Fruit fly (Drosophila melanogaster) Kc167 (cell line): ENCODE results near the gene CG4951.
"Not testable (repeated sequence)": the region's sequence is repeated elsewhere in the genome, so short reads cannot be mapped to it uniquely, and the experiment has no call there.

Experiments used
- Myc ChIP-seq: fragments of >200 bp; optimal IDR thresholded peaks from 2 replicates; lab custom pipeline; 2017; ENCODE audit warnings: missing external identifiers
- Sin3A ChIP-seq: fragments of >200 bp; optimal IDR thresholded peaks from 2 replicates; lab custom pipeline; 2018; ENCODE audit warnings: missing external identifiers
- h ChIP-seq: fragments of >200 bp; optimal IDR thresholded peaks from 3 replicates; lab custom pipeline; 2018; ENCODE audit warnings: missing external identifiers
- insv ChIP-seq: fragments of >200 bp; optimal IDR thresholded peaks from 3 replicates; lab custom pipeline; 2018; ENCODE audit warnings: missing external identifiers
- psq ChIP-seq: fragments of >200 bp; optimal IDR thresholded peaks from 2 replicates; lab custom pipeline; 2017; ENCODE audit warnings: missing external identifiers
- ttk ChIP-seq: sonication (Bioruptor generic); optimal IDR thresholded peaks from 2 replicates; lab custom pipeline; 2017; ENCODE audit warnings: missing external identifiers

CG4951 gene

DNA sequence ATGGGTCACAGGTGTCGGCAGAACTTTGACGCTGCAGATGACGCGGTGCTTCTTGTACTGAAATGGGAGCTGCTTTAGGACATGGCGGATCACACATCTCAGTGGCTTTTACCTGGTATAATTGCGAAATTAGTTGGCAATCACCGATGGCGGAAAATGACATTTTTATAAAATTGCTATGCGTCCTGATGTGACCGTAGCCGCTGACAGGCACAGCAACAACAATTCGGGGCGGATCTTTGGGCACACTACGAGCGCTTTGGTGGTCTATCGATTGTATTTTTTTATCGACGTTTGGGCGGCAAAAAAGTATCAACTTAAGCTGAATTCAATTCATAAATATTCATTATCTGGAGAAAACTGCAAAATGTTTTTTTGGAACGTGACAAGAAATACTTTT, at the start of gene CG4951:
CG4951 (minus strand) TSS at position 223 of the 400 bp plus-strand sequence.
- TF ChIP-seq Sin3A (lab: Kevin White, UChicago) (no peak), Myc (lab: Kevin White, UChicago) (no peak), ttk (lab: Kevin White, UChicago) (no peak), psq (lab: Kevin White, UChicago) (no peak), h (lab: Kevin White, UChicago) (no peak), insv (no peak)

DNA sequence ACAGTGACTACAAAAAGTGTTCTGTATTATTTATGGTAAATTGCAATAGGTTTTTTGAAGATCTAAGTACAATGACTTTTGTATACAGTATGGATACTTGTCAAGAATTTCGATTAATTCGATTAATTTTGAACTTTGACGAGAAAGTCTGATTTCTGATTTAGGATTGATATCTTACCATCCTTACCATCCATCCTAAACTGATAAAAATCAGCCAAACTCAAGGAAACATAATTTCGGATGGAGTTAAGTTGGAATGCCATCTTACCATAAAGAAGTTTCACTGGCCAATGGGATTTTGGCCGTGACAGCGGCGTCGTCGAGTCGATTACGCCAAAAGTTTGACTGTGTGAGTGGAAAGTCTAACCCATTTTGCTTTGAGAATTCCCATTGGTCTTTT, 36.7 kb upstream of the CG4951 start, which contains the start of gene CG4815:
CG4815 (minus strand) TSS at position 101 of the 400 bp plus-strand sequence.
- TF ChIP-seq Sin3A (lab: Kevin White, UChicago) (no peak), ttk (lab: Kevin White, UChicago) (no peak), insv (no peak), Myc (lab: Kevin White, UChicago) (no peak), h (lab: Kevin White, UChicago) (no peak), psq (lab: Kevin White, UChicago) (no peak)

DNA sequence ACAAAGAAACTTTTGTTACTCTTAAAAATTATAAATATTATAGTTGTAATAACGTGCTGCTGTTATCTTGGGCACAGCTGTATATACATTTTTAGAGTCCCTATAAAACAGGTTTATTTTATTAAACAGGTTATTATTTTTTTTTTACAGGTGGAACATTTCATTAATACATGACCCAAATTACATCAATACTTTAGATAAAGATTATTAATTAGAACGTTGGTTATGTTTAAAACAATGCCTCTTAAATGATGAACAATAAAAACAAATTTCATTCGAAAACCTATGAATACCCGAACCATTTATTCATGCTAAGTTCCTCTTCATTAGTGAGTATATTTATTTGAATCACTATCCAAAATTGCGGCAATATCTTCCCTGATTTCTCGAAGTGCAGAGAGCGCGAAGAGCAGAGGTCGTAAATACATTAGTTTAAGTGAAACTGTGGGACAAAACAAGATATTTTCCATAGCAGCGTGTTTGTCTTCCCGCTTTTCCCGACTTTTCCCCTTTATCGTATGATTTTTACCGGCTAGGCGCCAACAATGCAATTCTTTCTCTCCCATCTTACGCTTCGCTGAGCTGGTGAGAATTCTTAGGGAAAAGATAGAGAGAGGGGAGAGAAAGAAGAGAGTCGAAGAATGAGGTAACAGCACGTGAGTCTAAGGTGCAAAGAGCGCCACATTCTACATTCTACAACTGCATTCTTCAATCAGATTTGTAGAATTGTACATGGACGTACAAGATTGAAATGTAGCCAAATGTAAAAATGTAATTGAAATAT, 34.9 kb upstream of the CG4951 start:
- TF ChIP-seq Sin3A (lab: Kevin White, UChicago) (no peak), insv (no peak), Myc (lab: Kevin White, UChicago) (no peak), h (lab: Kevin White, UChicago) (no peak), psq (lab: Kevin White, UChicago) (no peak), ttk (lab: Kevin White, UChicago) (no peak)

- TF ChIP-seq h (lab: Kevin White, UChicago) (no peak), Sin3A (lab: Kevin White, UChicago) (no peak), ttk (lab: Kevin White, UChicago) (no peak)
Measured at dm6 chr3R:27988189-27988588, 34.3 kb upstream of the CG4951 start, which contains the start of gene betaTub97EF. Gene betaTub97EF, minus strand, starts transcription at chr3R:27988384.

DNA sequence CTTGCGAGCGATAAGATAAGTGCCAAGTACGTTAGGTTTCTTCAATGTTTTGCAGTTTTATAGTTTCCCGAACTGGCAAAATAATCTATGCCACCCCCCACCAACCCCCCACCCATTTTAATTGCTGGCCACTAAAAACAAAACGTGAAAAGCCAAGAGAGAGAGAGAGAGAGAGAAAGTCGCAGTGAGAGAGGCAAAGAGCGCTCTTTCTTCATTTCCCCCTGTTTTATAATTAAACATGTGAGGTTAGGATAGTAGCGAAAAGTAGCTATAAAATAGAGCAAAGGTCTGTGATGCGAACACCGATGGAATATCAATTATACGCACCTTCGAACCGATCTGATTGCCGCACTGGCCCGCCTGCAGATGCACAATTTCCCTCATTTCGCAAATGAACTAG, 33.9 kb upstream of the CG4951 start:
- TF ChIP-seq Myc (lab: Kevin White, UChicago): no peak
- no peak for TF ChIP-seq h (lab: Kevin White, UChicago)
- no peak for TF ChIP-seq Sin3A (lab: Kevin White, UChicago)
- no peak for TF ChIP-seq ttk (lab: Kevin White, UChicago)

DNA sequence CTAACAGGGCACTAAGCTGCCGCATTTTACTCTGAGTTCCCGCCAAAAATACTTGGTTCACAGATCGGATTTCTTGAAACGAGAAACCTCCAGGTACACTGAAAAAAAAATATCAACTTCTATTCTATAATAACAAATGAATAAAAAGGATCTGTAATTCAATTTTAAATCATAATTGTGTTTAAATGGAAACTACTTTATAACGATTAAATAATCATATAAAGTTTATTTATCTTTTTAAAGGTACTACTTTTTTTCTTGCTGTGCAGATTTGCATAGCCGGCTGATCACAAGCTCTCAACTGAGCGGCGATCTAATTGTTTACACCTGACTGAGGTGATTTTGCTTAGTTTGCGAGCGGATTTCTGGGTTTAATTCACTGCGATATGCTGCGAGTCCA, 33.4 kb upstream of the CG4951 start:
- TF ChIP-seq psq (lab: Kevin White, UChicago) (no peak), Sin3A (lab: Kevin White, UChicago) (no peak), ttk (lab: Kevin White, UChicago) (no peak), h (lab: Kevin White, UChicago) (no peak), insv (no peak), Myc (lab: Kevin White, UChicago) (no peak)

DNA sequence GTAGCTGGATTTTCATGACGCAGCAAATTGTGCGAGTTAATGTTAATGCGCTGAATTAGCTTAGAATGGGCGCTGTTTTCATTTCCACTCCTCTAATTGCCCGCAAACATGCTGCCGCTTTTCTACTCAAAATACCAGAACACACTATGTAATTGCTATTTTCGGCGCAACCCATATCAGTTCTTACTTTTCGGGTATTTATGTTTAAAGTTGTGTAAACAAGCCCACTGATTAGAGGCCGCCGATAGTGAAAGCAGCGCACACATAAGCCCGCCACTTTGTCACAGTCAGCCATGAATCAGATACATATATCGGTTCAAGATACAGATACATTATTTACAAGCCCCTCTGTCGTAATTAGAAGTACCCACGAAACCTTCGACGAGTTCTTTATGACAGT, 32.9 kb upstream of the CG4951 start:
- TF ChIP-seq insv: no peak
- no peak for TF ChIP-seq psq (lab: Kevin White, UChicago)
- no peak for TF ChIP-seq Myc (lab: Kevin White, UChicago)
- no peak for TF ChIP-seq ttk (lab: Kevin White, UChicago)
- TF ChIP-seq h (lab: Kevin White, UChicago): no peak
- TF ChIP-seq Sin3A (lab: Kevin White, UChicago): no peak

dm6 chr3R:27963119-27963518, 9.2 kb upstream of the CG4951 start, which contains the start of the genes CG31131 and CG4849:
Gene CG31131, minus strand, starts transcription at chr3R:27963219.
Gene CG4849, plus strand, starts transcription at chr3R:27963415.
- not testable (repeated sequence) for TF ChIP-seq Sin3A, Myc, h (lab: Kevin White, UChicago)

DNA sequence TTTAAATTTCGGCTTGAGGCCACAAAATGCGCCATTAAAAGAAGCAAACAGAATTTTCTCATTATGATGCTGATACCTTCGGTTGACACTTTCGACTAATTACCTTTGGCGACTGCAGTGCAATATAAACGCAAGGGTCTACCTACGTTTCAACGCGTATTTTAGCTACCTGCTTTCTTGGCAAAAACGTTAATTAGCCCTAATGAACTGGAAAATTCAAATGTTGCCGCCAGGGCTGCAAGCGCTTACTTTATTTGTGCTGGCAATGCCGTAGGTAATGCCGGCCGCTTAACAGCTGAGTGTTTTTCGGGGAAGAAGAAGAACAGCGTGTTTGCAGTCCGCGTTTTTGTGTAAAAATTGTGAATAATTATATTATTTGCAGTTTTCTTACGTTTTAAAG, 6.6 kb upstream of the CG4951 start, which contains the start of gene CG31253:
CG31253 (minus strand) TSS at position 101 of the 400 bp plus-strand sequence.
- not testable (repeated sequence) for TF ChIP-seq Sin3A, h, psq (lab: Kevin White, UChicago)

DNA sequence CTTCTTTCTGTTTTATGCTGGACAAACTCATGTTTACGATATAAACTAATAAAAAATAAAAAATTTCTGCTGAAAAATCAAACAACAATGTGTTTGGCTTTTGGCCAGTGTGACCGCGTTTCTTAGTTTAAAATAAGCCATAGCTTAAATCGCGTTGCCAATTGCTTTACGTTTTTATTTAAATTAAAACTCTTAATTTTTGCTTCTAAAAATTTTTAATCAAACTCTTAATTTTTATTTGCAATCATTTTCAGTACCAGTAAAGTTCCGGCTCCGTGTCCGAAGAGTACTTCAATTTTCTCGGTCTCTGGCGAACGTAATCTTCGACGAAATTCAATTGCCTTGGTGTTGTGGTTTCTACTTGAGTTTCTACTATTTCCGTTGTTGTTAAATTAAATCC, 5.2 kb upstream of the CG4951 start, which contains the start of the genes CG42487 and CG4884:
CG42487 (minus strand) TSS at position 101 of the 400 bp plus-strand sequence.
CG4884 (minus strand) TSS at position 101 of the 400 bp plus-strand sequence.
- TF ChIP-seq ttk (lab: Kevin White, UChicago); Sin3A (lab: Kevin White, UChicago); insv: not testable (repeated sequence)

- TF ChIP-seq h (lab: Kevin White, UChicago): no peak
- TF ChIP-seq Sin3A (lab: Kevin White, UChicago): no peak
- TF ChIP-seq ttk (lab: Kevin White, UChicago): no peak
- TF ChIP-seq insv: no peak
Measured at dm6 chr3R:27957967-27958366, 4.1 kb upstream of the CG4951 start.

DNA sequence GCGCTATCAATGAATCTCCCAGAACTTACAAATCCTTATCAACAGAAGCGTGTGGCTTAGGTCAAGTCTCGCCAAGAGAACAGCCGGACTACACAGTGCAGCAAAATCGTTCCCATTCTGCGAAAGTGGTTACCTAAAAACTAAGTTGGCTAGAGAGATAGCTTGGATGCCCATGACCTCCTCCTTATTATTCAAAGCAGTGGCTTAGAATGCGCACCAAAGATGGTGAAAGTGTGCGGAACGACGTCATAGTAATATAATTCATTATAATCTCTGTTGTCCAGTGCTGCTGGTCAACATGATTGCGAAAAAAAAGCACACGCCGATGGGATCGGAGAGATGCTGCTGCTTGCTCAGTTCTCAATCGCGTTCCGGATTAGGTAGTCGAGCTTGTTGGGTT, 621 bp upstream of the CG4951 start, which contains the start of gene Nep7:
Nep7 (plus strand) TSS at position 385 of the 400 bp plus-strand sequence.
- no peak for TF ChIP-seq h (lab: Kevin White, UChicago)
- TF ChIP-seq Myc (lab: Kevin White, UChicago): no peak
- TF ChIP-seq psq (lab: Kevin White, UChicago): no peak
- TF ChIP-seq insv: no peak
- no peak for TF ChIP-seq ttk (lab: Kevin White, UChicago)
- TF ChIP-seq Sin3A (lab: Kevin White, UChicago): no peak
